Worm (Caenorhabditis elegans) whole organism, L4 larva: ENCODE results near the gene phdh-1.
A peak's percentile ranks its signal among the peaks of the same experiment; 100 is the strongest.
"Not testable (repeated sequence)": the region's sequence is repeated elsewhere in the genome, so short reads cannot be mapped to it uniquely, and the experiment has no call there.

Experiments
- D1046.2 ChIP-seq: fragments of 200-800 bp; sonication (Bioruptor generic); IDR thresholded peaks from 2 replicates; pipeline ENCODE4 v1.3.6; 2022; ENCODE audit warnings: missing genetic modification characterization, missing compliant biosample characterization
- F26F4.8 ChIP-seq: fragments of 200-800 bp; sonication (Bioruptor generic); conservative IDR thresholded peaks from 2 replicates; pipeline ENCODE4 v1.3.6; 2022; ENCODE audit warnings: missing genetic modification characterization, missing compliant biosample characterization
- F44E2.7 ChIP-seq: fragments of 200-800 bp; sonication (Bioruptor generic); IDR thresholded peaks from 2 replicates; pipeline ENCODE4 v2.1.2; 2022; ENCODE audit warnings: missing genetic modification characterization, missing compliant biosample characterization
- R02D3.7 ChIP-seq: fragments of 150-350 bp; sonication (generic microtip); optimal IDR thresholded peaks from 3 replicates; lab custom pipeline; 2014; ENCODE audit warnings: missing biosample characterization, missing genetic modification characterization
- T20F7.1 ChIP-seq: fragments of 200-800 bp; sonication (Bioruptor generic); optimal IDR thresholded peaks from 2 replicates; lab custom pipeline; 2018; ENCODE audit warnings: mild to moderate bottlenecking, missing genetic modification characterization, missing compliant biosample characterization
- Y5F2A.4 ChIP-seq: fragments of 200-800 bp; sonication (Bioruptor generic); optimal IDR thresholded peaks from 2 replicates; lab custom pipeline; 2018; ENCODE audit warnings: mild to moderate bottlenecking, missing genetic modification characterization, missing compliant biosample characterization
- Y75B8A.6 ChIP-seq: fragments of 200-800 bp; sonication (Bioruptor generic); IDR thresholded peaks from 2 replicates; pipeline ENCODE4 v1.3.6; 2022; ENCODE audit warnings: missing genetic modification reagents, missing genetic modification characterization, missing compliant biosample characterization
- aha-1 ChIP-seq: fragments of 150-350 bp; peaks from one replicate; lab custom pipeline; 2014; ENCODE audit warnings: missing biosample characterization, missing genetic modification characterization
- arid-1 ChIP-seq: fragments of 200-800 bp; sonication (Bioruptor generic); conservative IDR thresholded peaks from 2 replicates; pipeline ENCODE4 v1.3.6; 2022; ENCODE audit warnings: missing genetic modification reagents, missing genetic modification characterization, missing compliant biosample characterization
- ceh-28 ChIP-seq: fragments of 150-350 bp; optimal IDR thresholded peaks from 2 replicates; lab custom pipeline; 2014; ENCODE audit warnings: missing biosample characterization, missing genetic modification reagents, missing genetic modification characterization
- ctbp-1 ChIP-seq: fragments of 200-800 bp; sonication (Bioruptor generic); IDR thresholded peaks from 2 replicates; pipeline ENCODE4 v1.3.6; 2022; ENCODE audit warnings: missing genetic modification reagents, missing genetic modification characterization, missing compliant biosample characterization
- daf-16 ChIP-seq, 3 experiments: sonication (generic microtip); optimal IDR thresholded peaks; 2 replicates each; lab custom pipeline; 2016 to 2017; ENCODE audit warnings: missing genetic modification characterization in 3 of 3, missing genetic modification reagents in 3 of 3, mild to moderate bottlenecking in 2 of 3, missing compliant biosample characterization in 2 of 3, missing biosample characterization in 1 of 3, moderate library complexity in 1 of 3
- dmd-6 ChIP-seq: fragments of 200-800 bp; sonication (Bioruptor generic); IDR thresholded peaks from 2 replicates; pipeline ENCODE4 v1.3.6; 2022; ENCODE audit warnings: missing genetic modification reagents, missing genetic modification characterization, missing compliant biosample characterization
- dmd-8 ChIP-seq: fragments of 200-800 bp; sonication (Bioruptor generic); IDR thresholded peaks from 2 replicates; pipeline ENCODE4 v1.3.6; 2022; ENCODE audit warnings: missing genetic modification characterization, missing compliant biosample characterization
- egl-43 ChIP-seq: fragments of 200-800 bp; sonication (Bioruptor generic); IDR thresholded peaks from 2 replicates; pipeline ENCODE4 v1.3.6; 2022; ENCODE audit warnings: missing genetic modification reagents, missing genetic modification characterization, missing compliant biosample characterization
- fos-1 ChIP-seq: fragments of 150-350 bp; optimal IDR thresholded peaks from 2 replicates; lab custom pipeline; 2014; ENCODE audit warnings: missing biosample characterization, missing genetic modification characterization
- hlh-11 ChIP-seq: fragments of 200-800 bp; sonication (Bioruptor generic); optimal IDR thresholded peaks from 2 replicates; lab custom pipeline; 2018; ENCODE audit warnings: mild to moderate bottlenecking, missing genetic modification characterization, missing compliant biosample characterization
- hlh-30 ChIP-seq: sonication (generic microtip); optimal IDR thresholded peaks from 2 replicates; lab custom pipeline; 2017; ENCODE audit warnings: antibody characterized with exemption, mild to moderate bottlenecking, missing genetic modification characterization, missing compliant biosample characterization; ENCODE audit not compliant: insufficient read depth
- hmg-1.1 ChIP-seq: fragments of 200-800 bp; sonication (Bioruptor generic); IDR thresholded peaks from 2 replicates; pipeline ENCODE4 v1.3.6; 2022; ENCODE audit warnings: missing genetic modification reagents, missing genetic modification characterization, missing compliant biosample characterization
- lim-7 ChIP-seq: fragments of 200-800 bp; sonication (Bioruptor generic); IDR thresholded peaks from 2 replicates; pipeline ENCODE4 v1.3.6; 2022; ENCODE audit warnings: missing genetic modification characterization, missing compliant biosample characterization
- lin-15B ChIP-seq: fragments of 150-350 bp; sonication (generic microtip); optimal IDR thresholded peaks from 3 replicates; lab custom pipeline; 2014; ENCODE audit warnings: missing biosample characterization, missing genetic modification characterization
- lin-38 ChIP-seq: fragments of 200-800 bp; sonication (Bioruptor generic); IDR thresholded peaks from 2 replicates; pipeline ENCODE4 v1.3.6; 2022; ENCODE audit warnings: missing genetic modification reagents, missing genetic modification characterization, missing compliant biosample characterization
- lin-39 ChIP-seq: fragments of 150-350 bp; optimal IDR thresholded peaks from 2 replicates; lab custom pipeline; 2014; ENCODE audit warnings: missing biosample characterization, missing genetic modification reagents, missing genetic modification characterization
- lsy-2 ChIP-seq, 2 experiments: fragments of 150-350 bp in 1 of 2; sonication (generic microtip) in 1 of 2; optimal IDR thresholded peaks; 2 replicates each; lab custom pipeline; 2014 to 2017; ENCODE audit warnings: missing biosample characterization in 2 of 2, missing genetic modification characterization in 2 of 2
- madf-5 ChIP-seq, 2 experiments: fragments of 200-800 bp; sonication (Bioruptor generic); IDR thresholded peaks; 2 replicates each; pipeline ENCODE4 v1.3.6; 2022; ENCODE audit warnings: missing compliant biosample characterization in 2 of 2, missing genetic modification characterization in 2 of 2
- mdl-1 ChIP-seq, 2 experiments: fragments of 150-350 bp in 1 of 2; sonication (generic microtip) in 1 of 2; optimal IDR thresholded peaks; 2 replicates each; lab custom pipeline; 2014 to 2017; ENCODE audit warnings: missing biosample characterization in 2 of 2, missing genetic modification characterization in 2 of 2
- nhr-10 ChIP-seq: fragments of 150-350 bp; optimal IDR thresholded peaks from 2 replicates; lab custom pipeline; 2014; ENCODE audit warnings: missing biosample characterization, missing genetic modification characterization
- nhr-25 ChIP-seq: sonication (generic microtip); optimal IDR thresholded peaks from 2 replicates; lab custom pipeline; 2017; ENCODE audit warnings: missing genetic modification characterization, mild to moderate bottlenecking, missing compliant biosample characterization, antibody characterized with exemption, moderate library complexity, borderline replicate concordance; ENCODE audit not compliant: insufficient read depth
- nhr-28 ChIP-seq: fragments of 150-350 bp; optimal IDR thresholded peaks from 2 replicates; lab custom pipeline; 2014; ENCODE audit warnings: missing biosample characterization, missing genetic modification characterization
- nhr-42 ChIP-seq: fragments of 200-800 bp; sonication (Bioruptor generic); IDR thresholded peaks from 2 replicates; pipeline ENCODE4 v1.3.6; 2022; ENCODE audit warnings: missing genetic modification characterization, missing compliant biosample characterization
- pha-4 ChIP-seq, 2 experiments: fragments of 150-350 bp in 1 of 2; fragments of 200-800 bp in 1 of 2; sonication (Bioruptor generic) in 1 of 2; IDR thresholded peaks in 1 of 2; optimal IDR thresholded peaks in 1 of 2; 2 replicates each; pipeline versions ENCODE4 v1.3.6 to Lab custom; 2014 to 2022; ENCODE audit warnings: missing genetic modification characterization in 2 of 2, missing genetic modification reagents in 2 of 2, missing biosample characterization in 1 of 2, missing compliant biosample characterization in 1 of 2
- sdz-12 ChIP-seq: fragments of 200-800 bp; sonication (Bioruptor generic); optimal IDR thresholded peaks from 2 replicates; lab custom pipeline; 2018; ENCODE audit warnings: mild to moderate bottlenecking, missing genetic modification characterization, missing compliant biosample characterization
- snpc-1.2 ChIP-seq: fragments of 200-800 bp; sonication (Bioruptor generic); IDR thresholded peaks from 2 replicates; pipeline ENCODE4 v1.3.6; 2022; ENCODE audit warnings: missing genetic modification reagents, missing genetic modification characterization, missing compliant biosample characterization
- tra-1 ChIP-seq: fragments of 200-800 bp; sonication (Bioruptor generic); IDR thresholded peaks from 2 replicates; pipeline ENCODE4 v1.3.6; 2022; ENCODE audit warnings: missing genetic modification reagents, missing genetic modification characterization, missing compliant biosample characterization
- vab-7 ChIP-seq: fragments of 200-800 bp; sonication (Bioruptor generic); IDR thresholded peaks from 2 replicates; pipeline ENCODE4 v1.3.6; 2022; ENCODE audit warnings: missing genetic modification reagents, missing genetic modification characterization, missing compliant biosample characterization

phdh-1 gene

DNA sequence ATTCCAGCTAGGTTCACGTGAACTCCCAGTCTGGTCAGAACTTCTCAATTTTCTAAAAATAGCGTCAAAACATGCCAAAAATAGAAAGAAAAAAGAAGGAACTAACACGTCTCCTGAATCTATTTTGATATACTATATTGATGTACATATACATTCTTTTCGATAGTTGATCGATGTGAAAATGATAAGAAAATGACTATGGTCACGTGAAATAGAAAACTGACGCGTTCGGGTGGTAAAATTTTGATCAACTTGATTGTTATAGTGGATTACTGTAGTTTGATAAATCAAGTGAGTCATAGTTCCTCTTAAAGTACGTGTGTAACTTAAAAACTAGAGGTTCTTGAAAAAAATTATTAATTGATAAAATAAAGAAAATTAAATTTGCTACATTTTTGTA lies 26.1 kb upstream of the phdh-1 start (continued):
- no peak for TF ChIP-seq R02D3.7 (tag; lab: Kevin White, UChicago)
- TF ChIP-seq nhr-10 (tag; lab: Kevin White, UChicago), result no peak
- TF ChIP-seq madf-5 (GFP tag; IDR thresholded peaks at IDR 0.05; lab: Robert Waterston, UW), result no peak
- TF ChIP-seq Y5F2A.4, result no peak
- no peak for TF ChIP-seq sdz-12 (GFP tag; lab: Kevin White, UChicago)
- TF ChIP-seq nhr-42, result no peak
- TF ChIP-seq lsy-2 (tag; optimal IDR thresholded peaks at IDR 0.05; lab: Kevin White, UChicago), result peak in 1 of 2 experiments; percentile 79
- TF ChIP-seq lin-15B (tag; lab: Kevin White, UChicago), result no peak
- peak; percentile 36 for TF ChIP-seq hlh-30 (tag; lab: Kevin White, UChicago)
- peak; percentile 74 for TF ChIP-seq nhr-28
- TF ChIP-seq lin-39, result no peak
- TF ChIP-seq mdl-1 (tag; optimal IDR thresholded peaks at IDR 0.05; lab: Kevin White, UChicago), result peak in 1 of 2 experiments; percentile 40
- TF ChIP-seq daf-16 (GFP tag; optimal IDR thresholded peaks at IDR 0.05; lab: Kevin White, UChicago), result no peak
- peak; percentile 54 for TF ChIP-seq daf-16 (tag; optimal IDR thresholded peaks at IDR 0.05; lab: Kevin White, UChicago)
- peak; percentile 82 for TF ChIP-seq aha-1
- no peak for TF ChIP-seq ceh-28 (tag; lab: Kevin White, UChicago)
- no peak for TF ChIP-seq fos-1 (tag; lab: Kevin White, UChicago)
- TF ChIP-seq nhr-25 (tag; lab: Kevin White, UChicago), result no peak
- peak; percentile 66 for TF ChIP-seq hlh-11 (tag; lab: Kevin White, UChicago)
- peak; percentile 45 for TF ChIP-seq T20F7.1 (GFP tag; lab: Kevin White, UChicago)

- TF ChIP-seq dmd-6 (GFP tag; lab: Robert Waterston, UW), result peak; percentile 74
Measured at ce11 chrII:13661990-13662389, 23.7 kb upstream of the phdh-1 start, which contains the start of gene C31C9.6. Gene C31C9.6, minus strand, starts transcription at chrII:13662090.

ce11 chrII:13658424-13658823 lies 20.1 kb upstream of the phdh-1 start:
- TF ChIP-seq lim-7 (GFP tag; lab: Robert Waterston, UW), result peak; percentile 88
- TF ChIP-seq dmd-8 (GFP tag; lab: Robert Waterston, UW), result peak; percentile 70; the same call in 1 of the 2 replicates
- peak; percentile 77; the same call in 1 of the 2 replicates for TF ChIP-seq F26F4.8 (GFP tag; lab: Robert Waterston, UW)
- 0 out of 2 replicates have a peak, but pooled peaks have one; percentile 43 for TF ChIP-seq snpc-1.2
- 0 out of 2 replicates have a peak, but pooled peaks have one; percentile 50 for TF ChIP-seq D1046.2 (GFP tag; lab: Robert Waterston, UW)
- peak; percentile 79 for TF ChIP-seq pha-4 (GFP tag; IDR thresholded peaks at IDR 0.05; lab: Robert Waterston, UW)
- not testable (repeated sequence) for TF ChIP-seq pha-4 (tag; optimal IDR thresholded peaks at IDR 0.05; lab: Kevin White, UChicago)
- 0 out of 2 replicates have a peak, but pooled peaks have one; percentile 50 for TF ChIP-seq ctbp-1
- peak; percentile 60; the same call in 1 of the 2 replicates for TF ChIP-seq lin-38 (GFP tag; lab: Robert Waterston, UW)
- TF ChIP-seq vab-7 (GFP tag; lab: Robert Waterston, UW), result peak; percentile 49; the same call in 1 of the 2 replicates
- peak; percentile 79 for TF ChIP-seq arid-1 (GFP tag; lab: Robert Waterston, UW)
- 0 out of 2 replicates have a peak, but pooled peaks have one; percentile 18 for TF ChIP-seq dmd-6 (GFP tag; lab: Robert Waterston, UW)
- peak; percentile 77 for TF ChIP-seq egl-43 (GFP tag; lab: Robert Waterston, UW)
- peak; percentile 68; the same call in 1 of the 2 replicates for TF ChIP-seq tra-1
- peak; percentile 35; the same call in 1 of the 2 replicates for TF ChIP-seq Y75B8A.6 (GFP tag; lab: Robert Waterston, UW)
- peak; percentile 61; the same call in 1 of the 2 replicates for TF ChIP-seq F44E2.7 (GFP tag; lab: Robert Waterston, UW)
- peak; percentile 33; the same call in 1 of the 2 replicates for TF ChIP-seq hmg-1.1 (GFP tag; lab: Robert Waterston, UW)
